Comparison of ENCODE assay signal across 4 worm cellular contexts in genomic region chrII:400167-400566, ce11.
TF ChIP-seq lines count a peak whose summit lies in the region.

No protein-coding gene starts in this region.

TF ChIP-seq in whole organism, L3 larva, 47 proteins besides CTCF, POLR2A, EP300 and RAD21:
- TF ChIP-seq lsy-12 (tag; optimal IDR thresholded peaks at IDR 0.05; lab: Kevin White, UChicago) (no peak), daf-12 (tag; optimal IDR thresholded peaks at IDR 0.05; lab: Kevin White, UChicago) (no peak), egl-5 (tag; optimal IDR thresholded peaks at IDR 0.05; lab: Kevin White, UChicago) (peak; percentile 1), lin-39 (tag; optimal IDR thresholded peaks at IDR 0.05; lab: Kevin White, UChicago) (peak; percentile 41)

TF ChIP-seq in whole organism, L4 larva, 104 proteins besides CTCF, POLR2A, EP300 and RAD21:
- TF ChIP-seq ceh-32 (tag; optimal IDR thresholded peaks at IDR 0.05; lab: Kevin White, UChicago; ENCODE audit: poor library complexity) (no peak), aha-1 (tag; lab: Kevin White, UChicago) (peak; percentile 8)

TF ChIP-seq in whole organism, late embryonic, 69 proteins besides CTCF, POLR2A, EP300 and RAD21:
- peak; percentile 81 for TF ChIP-seq unc-42 (tag; optimal IDR thresholded peaks at IDR 0.05; lab: Kevin White, UChicago)
- TF ChIP-seq ets-4 (tag; optimal IDR thresholded peaks at IDR 0.05; lab: Kevin White, UChicago): no peak

TF ChIP-seq in whole organism, mixed stage, embryonic, 35 proteins besides CTCF, POLR2A, EP300 and RAD21:
- TF ChIP-seq nhr-12 (tag; optimal IDR thresholded peaks at IDR 0.05; lab: Kevin White, UChicago): no peak
- peak; percentile 51 for TF ChIP-seq ces-1 (GFP tag; optimal IDR thresholded peaks at IDR 0.05; lab: Kevin White, UChicago)
